Worm (Caenorhabditis elegans): ENCODE data around the gene ttbk-3.

- no peak for TF ChIP-seq D2030.7 (GFP tag; IDR thresholded peaks at IDR 0.05)
- TF ChIP-seq unc-62 (GFP tag; optimal IDR thresholded peaks at IDR 0.05): no peak
- no peak for TF ChIP-seq B0035.1 (tag; optimal IDR thresholded peaks at IDR 0.05)
These were observed 26.5 kb upstream of the ttbk-3 start, which contains the start of gene bed-3 for ce11 chrIV:9916224-9916623.
